Fruit fly (Drosophila melanogaster): ENCODE data around the gene Edem1.

Gene Edem1

DNA sequence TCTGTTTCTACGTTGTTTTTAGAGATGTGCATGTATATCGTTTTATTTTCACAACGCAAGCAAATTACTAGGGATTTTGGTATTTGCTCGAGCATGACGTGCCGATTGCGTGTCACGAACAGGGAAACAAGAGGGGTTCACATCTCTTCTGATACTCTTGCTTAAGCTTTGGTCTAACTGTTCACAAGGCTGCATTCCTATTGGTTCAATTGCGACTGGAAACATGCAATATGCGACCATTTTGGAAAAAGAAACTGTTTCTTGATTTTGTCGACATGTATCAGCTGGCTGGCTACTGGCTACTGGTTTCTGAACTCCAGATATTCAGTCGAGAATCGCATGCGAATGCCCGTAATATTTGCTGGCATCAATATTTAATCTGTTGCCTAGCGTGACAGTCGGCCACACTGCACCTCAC is 28.5 kb downstream of the Edem1 start, which contains the start of gene Coa8 (continued):
- TF ChIP-seq spab (GFP tag; optimal IDR thresholded peaks at IDR 0.05) (no peak), Ets21C (GFP tag; optimal IDR thresholded peaks at IDR 0.05) (peak; percentile 2), CG16779 (tag; optimal IDR thresholded peaks at IDR 0.05) (no peak), CG10669 (GFP tag; optimal IDR thresholded peaks at IDR 0.05) (no peak), CG10631 (GFP tag; optimal IDR thresholded peaks at IDR 0.05) (no peak), Hr4 (GFP tag; optimal IDR thresholded peaks at IDR 0.05) (no peak), Sox102F (GFP tag; optimal IDR thresholded peaks at IDR 0.05) (no peak), fkh (GFP tag; optimal IDR thresholded peaks at IDR 0.05) (no peak), OdsH (GFP tag; optimal IDR thresholded peaks at IDR 0.05) (no peak)

DNA sequence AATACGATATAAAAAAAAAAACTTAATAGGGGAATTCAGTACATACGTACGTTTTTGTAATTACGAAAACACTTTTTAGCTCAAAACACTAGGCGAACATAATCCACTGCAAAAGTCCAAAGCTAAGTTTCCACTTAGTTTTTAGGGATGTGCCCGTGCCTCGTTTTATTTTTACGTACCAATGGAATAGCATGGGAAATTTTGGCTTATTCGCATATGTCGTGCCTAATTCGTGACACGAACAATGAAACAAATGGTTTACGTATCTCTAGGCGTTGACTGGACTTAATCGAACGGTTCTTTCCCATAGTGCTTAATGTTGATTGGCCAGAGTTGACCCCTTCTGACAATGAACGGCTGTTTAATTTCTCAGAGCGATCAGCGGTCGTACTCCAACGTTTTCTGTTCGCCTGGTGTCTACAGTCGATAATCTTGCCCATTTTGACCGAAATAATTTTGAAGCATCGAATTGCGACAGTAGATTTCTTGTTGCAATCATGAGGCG is 29.0 kb downstream of the Edem1 start, which contains the start of gene CG14818:
Gene CG14818, minus strand, starts transcription at position 169 of the 505 bp plus-strand sequence.
- TF ChIP-seq CG4318 (GFP tag; optimal IDR thresholded peaks at IDR 0.05), result no peak
- TF ChIP-seq CG6792 (GFP tag; optimal IDR thresholded peaks at IDR 0.05), result peak; percentile 35
- no peak for TF ChIP-seq salr (GFP tag; optimal IDR thresholded peaks at IDR 0.05)
- peak; percentile 45 for TF ChIP-seq CG1621 (tag; optimal IDR thresholded peaks at IDR 0.05)
- TF ChIP-seq CG15336 (GFP tag; IDR thresholded peaks at IDR 0.05), result peak; percentile 53
- TF ChIP-seq Blimp-1 (GFP tag; optimal IDR thresholded peaks at IDR 0.05), result no peak
- TF ChIP-seq Eip75B (GFP tag; optimal IDR thresholded peaks at IDR 0.05), result no peak
- TF ChIP-seq Hr4 (GFP tag; optimal IDR thresholded peaks at IDR 0.05), result no peak
- TF ChIP-seq dsx (GFP tag; optimal IDR thresholded peaks at IDR 0.05; ENCODE audit: poor library complexity, severe bottlenecking), result peak; percentile 17
- TF ChIP-seq ss (GFP tag; optimal IDR thresholded peaks at IDR 0.05), result peak in 1 of 2 experiments; percentile 25
- TF ChIP-seq CG8119 (GFP tag; IDR thresholded peaks at IDR 0.05), result peak; percentile 54; the same call in 2 of the 3 replicates
- TF ChIP-seq Lpt (GFP tag; optimal IDR thresholded peaks at IDR 0.05), result peak; percentile 42
- peak; percentile 42 for TF ChIP-seq Gug (GFP tag; IDR thresholded peaks at IDR 0.05)
- peak; percentile 21 for TF ChIP-seq CG3032 (tag; optimal IDR thresholded peaks at IDR 0.05)
- peak; percentile 79 for TF ChIP-seq eg (GFP tag; IDR thresholded peaks at IDR 0.05)
- no peak for TF ChIP-seq fkh (GFP tag; optimal IDR thresholded peaks at IDR 0.05)
- peak; percentile 64 for TF ChIP-seq lz (GFP tag; optimal IDR thresholded peaks at IDR 0.05)
- no peak for TF ChIP-seq CG10669 (GFP tag; optimal IDR thresholded peaks at IDR 0.05)
- no peak for TF ChIP-seq CG16779 (tag; optimal IDR thresholded peaks at IDR 0.05)
- no peak for TF ChIP-seq pdm3 (GFP tag; optimal IDR thresholded peaks at IDR 0.05)
- no peak for TF ChIP-seq Ets21C (GFP tag; optimal IDR thresholded peaks at IDR 0.05)
- peak; percentile 63 for TF ChIP-seq cyc (GFP tag; optimal IDR thresholded peaks at IDR 0.05)
- no peak for TF ChIP-seq CG8632 (GFP tag; optimal IDR thresholded peaks at IDR 0.05)
- TF ChIP-seq Hr38 (GFP tag; optimal IDR thresholded peaks at IDR 0.05), result no peak
- no peak for TF ChIP-seq Ets96B (tag; optimal IDR thresholded peaks at IDR 0.05)
- no peak for TF ChIP-seq CG9139 (GFP tag; optimal IDR thresholded peaks at IDR 0.05)
- TF ChIP-seq CG6163 (GFP tag; IDR thresholded peaks at IDR 0.05), result peak; percentile 66
- TF ChIP-seq CG6276 (GFP tag; optimal IDR thresholded peaks at IDR 0.05), result no peak
- TF ChIP-seq CG11762 (GFP tag; optimal IDR thresholded peaks at IDR 0.05; ENCODE audit: insufficient read depth), result peak; percentile 35
- peak; percentile 73 for TF ChIP-seq Met (GFP tag; optimal IDR thresholded peaks at IDR 0.05)
- peak; percentile 78 for TF ChIP-seq Eip78C (GFP tag)
- peak; percentile 71 for TF ChIP-seq CG31627 (GFP tag; optimal IDR thresholded peaks at IDR 0.05)
- TF ChIP-seq net (GFP tag; optimal IDR thresholded peaks at IDR 0.05), result peak; percentile 11
- TF ChIP-seq spab (GFP tag; optimal IDR thresholded peaks at IDR 0.05), result no peak
- TF ChIP-seq Sox102F (GFP tag; optimal IDR thresholded peaks at IDR 0.05), result no peak
- peak; percentile 55 for TF ChIP-seq Sox14 (GFP tag; optimal IDR thresholded peaks at IDR 0.05)
- no peak for TF ChIP-seq CG32006 (GFP tag; optimal IDR thresholded peaks at IDR 0.05)
- no peak for TF ChIP-seq CG11902 (GFP tag; optimal IDR thresholded peaks at IDR 0.05)
- TF ChIP-seq acj6 (GFP tag; optimal IDR thresholded peaks at IDR 0.05), result peak; percentile 53
- peak; percentile 20 for TF ChIP-seq CG6854 (GFP tag; optimal IDR thresholded peaks at IDR 0.05)
- TF ChIP-seq CG7368 (GFP tag; optimal IDR thresholded peaks at IDR 0.05), result peak; percentile 18
- TF ChIP-seq CG34406 (GFP tag; optimal IDR thresholded peaks at IDR 0.05), result peak; percentile 41
- TF ChIP-seq CG11294 (GFP tag; IDR thresholded peaks at IDR 0.05), result 0 out of 2 replicates have a peak, but pooled peaks have one; percentile 44
- TF ChIP-seq CG6808 (GFP tag; optimal IDR thresholded peaks at IDR 0.05), result no peak
- peak; percentile 65 for TF ChIP-seq CG3919 (GFP tag; optimal IDR thresholded peaks at IDR 0.05)
- TF ChIP-seq fd59A (GFP tag; optimal IDR thresholded peaks at IDR 0.05), result no peak

All from whole organism, prepupa.